Fruit fly (Drosophila melanogaster): ENCODE data around the gene CG1394.

The CG1394 gene

DNA sequence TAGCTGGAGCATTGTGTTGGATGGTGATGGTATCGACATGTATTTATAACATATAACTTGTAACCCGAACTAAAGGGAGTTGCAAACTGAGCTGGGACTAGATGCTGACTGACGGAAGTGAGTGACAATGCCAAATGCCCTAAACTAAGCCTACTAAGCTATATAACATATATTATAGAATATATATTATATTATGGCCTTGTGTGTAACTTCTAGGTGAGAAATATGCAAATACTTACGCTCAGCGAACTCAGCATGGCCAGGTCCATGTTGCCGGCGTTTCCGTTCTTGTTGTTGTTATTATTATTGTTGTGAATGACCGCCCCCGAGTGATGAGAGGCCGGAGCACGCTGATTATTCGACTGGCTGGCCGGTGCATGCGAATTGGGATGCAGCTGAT lies 38.2 kb downstream of the CG1394 start, which contains the start of gene CG44385:
Gene CG44385 (minus strand): TSS at position 101 of the 400 bp plus-strand sequence.
- no peak for TF ChIP-seq psq (optimal IDR thresholded peaks at IDR 0.05)
- no peak for TF ChIP-seq insv (optimal IDR thresholded peaks at IDR 0.05)
- no peak for TF ChIP-seq h (optimal IDR thresholded peaks at IDR 0.05)

DNA sequence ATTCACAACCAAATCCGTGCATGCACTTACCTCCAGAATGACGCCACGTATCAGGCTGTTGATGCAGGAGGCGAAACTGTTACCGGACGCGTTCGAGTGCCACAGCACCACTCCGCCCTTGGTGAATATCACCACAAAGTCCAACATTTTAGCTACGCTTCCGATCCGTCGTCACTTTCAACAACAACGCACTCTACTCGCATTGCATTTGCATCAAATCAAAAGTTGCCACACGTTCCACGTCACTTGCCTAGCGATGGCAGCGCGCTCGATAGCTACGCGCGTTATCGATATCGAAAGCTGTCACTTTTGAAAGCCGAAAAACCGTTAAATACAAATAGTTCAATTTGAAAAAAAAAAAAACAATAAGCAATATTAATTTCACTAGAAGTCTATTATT lies 41.6 kb downstream of the CG1394 start, which contains the start of gene SrpRalpha:
Gene SrpRalpha (minus strand): TSS at position 260 of the 400 bp plus-strand sequence.
- TF ChIP-seq h (optimal IDR thresholded peaks at IDR 0.05) = no peak
- no peak for TF ChIP-seq Sin3A (optimal IDR thresholded peaks at IDR 0.05)
- no peak for TF ChIP-seq Myc (optimal IDR thresholded peaks at IDR 0.05)
- TF ChIP-seq insv (optimal IDR thresholded peaks at IDR 0.05) = no peak
- no peak for TF ChIP-seq psq (optimal IDR thresholded peaks at IDR 0.05)
- TF ChIP-seq ttk (optimal IDR thresholded peaks at IDR 0.05) = no peak

DNA sequence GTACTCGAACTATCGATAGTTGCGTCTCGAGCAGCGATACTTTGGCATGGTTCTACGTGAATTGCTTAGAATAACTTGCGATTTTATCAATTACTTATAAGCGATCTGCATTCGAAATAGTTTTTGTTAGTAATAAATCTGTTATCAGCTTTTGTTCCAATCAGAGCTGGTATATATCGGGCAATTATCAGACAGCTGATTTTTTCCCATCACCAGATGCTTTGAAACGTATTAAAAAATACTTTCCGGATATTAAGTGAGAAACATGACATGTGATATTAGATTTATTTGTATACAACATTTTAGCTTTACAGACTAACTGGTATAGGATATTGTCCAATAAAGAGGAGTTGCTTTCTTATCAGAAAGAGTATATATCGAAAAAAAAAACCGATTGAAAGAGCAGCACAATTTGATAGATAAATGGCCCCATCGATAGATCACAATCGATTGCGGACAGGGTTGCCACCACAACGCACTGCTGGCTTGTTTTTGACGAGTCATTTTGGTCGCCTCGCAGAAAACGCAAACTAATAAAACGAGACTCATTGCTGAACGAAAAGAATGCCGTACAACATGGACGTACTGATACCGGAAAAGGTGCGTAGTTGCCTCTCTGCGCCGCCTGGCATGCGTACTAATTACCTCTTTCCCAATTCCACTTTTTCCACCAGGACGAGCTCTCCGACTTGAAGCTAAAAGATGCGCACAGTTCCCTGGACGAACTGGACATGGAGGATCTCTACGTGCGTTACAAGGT lies 45.5 kb downstream of the CG1394 start, which contains the start of gene Rpt3:
Gene Rpt3 (plus strand): TSS at position 353 of the 760 bp plus-strand sequence.
- TF ChIP-seq Myc (optimal IDR thresholded peaks at IDR 0.05) = no peak
- no peak for TF ChIP-seq ttk (optimal IDR thresholded peaks at IDR 0.05)
- no peak for TF ChIP-seq psq (optimal IDR thresholded peaks at IDR 0.05)
- no peak for TF ChIP-seq h (optimal IDR thresholded peaks at IDR 0.05)
- no peak for TF ChIP-seq insv (optimal IDR thresholded peaks at IDR 0.05)

DNA sequence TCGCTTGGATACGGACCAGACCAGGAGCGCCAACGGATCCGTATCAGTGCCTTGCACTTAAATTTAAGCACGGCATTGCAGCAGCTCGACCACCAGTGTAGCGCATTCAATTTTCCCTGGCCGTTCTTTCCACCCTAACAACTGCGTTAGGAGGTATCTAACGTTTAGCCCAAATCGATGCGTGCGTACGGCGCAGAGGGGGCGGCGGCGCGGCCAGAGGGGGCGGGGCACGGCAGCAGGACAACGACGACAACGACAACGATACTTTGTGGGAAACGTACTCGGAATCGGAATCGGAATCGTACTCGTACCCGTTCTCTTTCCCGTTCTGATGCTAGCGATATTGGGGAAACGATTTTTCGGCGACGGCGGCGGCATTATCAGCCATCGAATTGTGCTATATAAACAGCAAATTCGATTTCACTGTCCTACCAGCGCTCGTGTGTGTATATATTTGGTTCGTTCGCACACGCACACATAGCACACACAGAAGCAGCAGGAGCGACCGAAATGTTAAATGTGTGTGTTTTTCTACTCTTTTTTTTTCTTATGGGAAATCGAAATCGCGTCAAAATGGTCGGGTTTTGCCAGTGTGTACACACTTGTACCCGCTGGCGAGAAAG lies 46.2 kb downstream of the CG1394 start, which contains the start of gene CG11122:
Gene CG11122 (minus strand): TSS at position 601 of the 623 bp plus-strand sequence.
- no peak for TF ChIP-seq ttk (optimal IDR thresholded peaks at IDR 0.05)
- no peak for TF ChIP-seq h (optimal IDR thresholded peaks at IDR 0.05)
- no peak for TF ChIP-seq Sin3A (optimal IDR thresholded peaks at IDR 0.05)
- no peak for TF ChIP-seq insv (optimal IDR thresholded peaks at IDR 0.05)
- TF ChIP-seq psq (optimal IDR thresholded peaks at IDR 0.05) = no peak
- no peak for TF ChIP-seq Myc (optimal IDR thresholded peaks at IDR 0.05)

DNA sequence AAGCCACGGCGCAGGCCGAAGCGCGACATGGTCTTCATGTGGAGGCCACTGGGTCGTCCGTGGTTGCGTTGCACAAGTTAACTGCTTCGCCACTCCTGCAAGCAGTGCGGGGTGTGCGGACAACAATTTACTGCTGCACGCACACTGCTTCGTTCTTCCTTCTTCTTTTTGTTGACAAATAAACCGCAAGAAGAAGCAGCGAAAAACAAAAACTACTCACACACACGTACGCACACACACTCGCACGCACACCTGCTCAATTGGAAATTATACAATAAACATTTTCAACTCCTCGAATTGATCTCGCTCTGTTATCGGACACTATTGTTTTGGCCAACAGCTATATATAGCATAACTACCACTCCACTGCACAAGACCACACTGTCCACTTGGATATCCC lies 46.9 kb downstream of the CG1394 start:
- TF ChIP-seq Myc (optimal IDR thresholded peaks at IDR 0.05) (no peak), h (optimal IDR thresholded peaks at IDR 0.05) (no peak), ttk (optimal IDR thresholded peaks at IDR 0.05) (no peak), insv (optimal IDR thresholded peaks at IDR 0.05) (no peak), Sin3A (optimal IDR thresholded peaks at IDR 0.05) (no peak), psq (optimal IDR thresholded peaks at IDR 0.05) (no peak)
